Worm (Caenorhabditis elegans) whole organism, late embryonic: ENCODE data around the gene F37A8.1.

Source experiments
- dve-1 ChIP-seq: sonication (generic microtip); optimal IDR thresholded peaks from 2 replicates; lab custom pipeline; 2017; ENCODE audit warnings: antibody characterized with exemption, mild to moderate bottlenecking, missing genetic modification characterization, missing compliant biosample characterization
- fkh-10 ChIP-seq: fragments of 150-350 bp; optimal IDR thresholded peaks from 2 replicates; lab custom pipeline; 2014; ENCODE audit warnings: missing biosample characterization, missing genetic modification reagents, missing genetic modification characterization
- hlh-6 ChIP-seq: sonication (generic microtip); optimal IDR thresholded peaks from 2 replicates; lab custom pipeline; 2016; ENCODE audit warnings: missing genotype, missing genetic modification characterization, missing compliant biosample characterization
- pqm-1 ChIP-seq: sonication (generic microtip); optimal IDR thresholded peaks from 2 replicates; lab custom pipeline; 2016; ENCODE audit warnings: missing genetic modification characterization, missing compliant biosample characterization
- tbx-7 ChIP-seq: sonication (generic microtip); optimal IDR thresholded peaks from 2 replicates; lab custom pipeline; 2016; ENCODE audit warnings: missing genotype, missing genetic modification characterization, missing compliant biosample characterization
- unc-86 ChIP-seq: sonication (generic microtip); optimal IDR thresholded peaks from 2 replicates; lab custom pipeline; 2016; ENCODE audit warnings: missing genetic modification characterization, missing compliant biosample characterization

ce11 chrIII:3957850-3958249 is 29.6 kb downstream of the F37A8.1 start:
- no peak for TF ChIP-seq dve-1
- TF ChIP-seq fkh-10 = no peak
- no peak for TF ChIP-seq hlh-6 (tag; lab: Kevin White, UChicago)
- no peak for TF ChIP-seq tbx-7 (tag; lab: Kevin White, UChicago)
- no peak for TF ChIP-seq pqm-1 (tag; lab: Kevin White, UChicago)
- no peak for TF ChIP-seq unc-86 (tag; lab: Kevin White, UChicago)
